Worm (Caenorhabditis elegans): ENCODE measurements around the gene glc-1.

The glc-1 gene

DNA sequence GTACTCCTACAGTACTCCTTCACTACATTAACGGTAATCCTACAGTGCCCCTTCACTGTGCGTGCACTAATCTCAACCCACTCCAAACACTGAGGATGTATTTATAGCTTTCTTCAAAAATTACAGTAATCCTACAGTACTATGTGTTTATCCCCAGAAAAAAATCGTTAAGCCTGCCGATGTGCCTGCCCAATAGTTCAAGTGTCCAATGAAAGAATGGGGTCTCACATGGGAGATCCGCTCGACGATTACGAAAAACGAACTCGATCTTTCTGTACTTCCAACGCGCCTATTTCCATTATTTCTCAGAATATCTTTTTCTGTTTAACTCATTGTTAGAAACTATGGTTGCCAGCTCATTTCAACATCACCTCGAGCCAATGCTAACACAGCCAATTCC lies 38.7 kb downstream of the glc-1 start, which contains the start of gene nhr-218:
TSS of gene nhr-218 (plus strand) at position 301 of the 400 bp plus-strand sequence.
- TF ChIP-seq egl-27 (tag; optimal IDR thresholded peaks at IDR 0.05) = no peak

ce11 chrV:16259684-16260083 lies 40.2 kb downstream of the glc-1 start, which contains the start of gene nhr-127:
Gene nhr-127 (plus strand): TSS chrV:16259984.
- TF ChIP-seq egl-13 (tag; optimal IDR thresholded peaks at IDR 0.05) (no peak), fos-1 (tag; optimal IDR thresholded peaks at IDR 0.05) (no peak), egl-27 (tag; optimal IDR thresholded peaks at IDR 0.05) (no peak), tlp-1 (tag; optimal IDR thresholded peaks at IDR 0.05) (no peak), ceh-88 (GFP tag; IDR thresholded peaks at IDR 0.05) (no peak), ztf-4 (tag; optimal IDR thresholded peaks at IDR 0.05) (no peak), nhr-85 (tag) (no peak), blmp-1 (tag; optimal IDR thresholded peaks at IDR 0.05) (no peak), ceh-90 (tag; optimal IDR thresholded peaks at IDR 0.05) (no peak), zip-4 (GFP tag; optimal IDR thresholded peaks at IDR 0.05) (no peak), pqm-1 (tag; optimal IDR thresholded peaks at IDR 0.05) (no peak), fkh-10 (GFP tag; optimal IDR thresholded peaks at IDR 0.05) (no peak), efl-3 (GFP tag; optimal IDR thresholded peaks at IDR 0.05) (no peak), dsc-1 (tag; optimal IDR thresholded peaks at IDR 0.05) (no peak), F16B12.6 (tag; optimal IDR thresholded peaks at IDR 0.05) (no peak), mep-1 (tag; optimal IDR thresholded peaks at IDR 0.05) (no peak), nhr-11 (tag; optimal IDR thresholded peaks at IDR 0.05) (no peak)

DNA sequence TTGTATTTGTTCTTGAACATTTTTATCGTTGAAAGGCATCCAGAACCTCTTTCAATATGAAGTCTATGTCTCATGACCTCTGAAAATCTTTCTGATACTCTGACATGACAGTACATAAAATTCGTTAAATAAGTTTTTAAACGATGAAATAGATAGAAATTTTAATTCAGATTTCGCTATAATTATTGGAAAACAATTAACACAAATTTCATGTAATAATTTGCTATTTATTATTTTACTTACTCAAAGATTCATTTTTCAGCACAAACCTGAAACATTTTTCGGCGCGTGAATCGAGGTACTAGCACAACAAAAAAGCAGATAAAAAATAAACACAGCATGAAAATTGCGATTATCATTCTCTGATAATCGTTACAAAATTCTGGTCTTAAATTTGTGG lies 47.1 kb downstream of the glc-1 start, which contains the start of gene T13F3.4:
TSS of gene T13F3.4 (minus strand) at position 101 of the 400 bp plus-strand sequence.
- TF ChIP-seq skn-1 (tag; optimal IDR thresholded peaks at IDR 0.05) = no peak
- TF ChIP-seq lsy-2 (tag; optimal IDR thresholded peaks at IDR 0.05) = no peak
- TF ChIP-seq rnt-1 (tag; optimal IDR thresholded peaks at IDR 0.05) = no peak
- TF ChIP-seq C16A3.4 (tag; optimal IDR thresholded peaks at IDR 0.05) = no peak
- no peak for TF ChIP-seq ama-1 (optimal IDR thresholded peaks at IDR 0.05)
- no peak for TF ChIP-seq ztf-4 (tag; optimal IDR thresholded peaks at IDR 0.05)
- no peak for TF ChIP-seq elt-2 (tag; optimal IDR thresholded peaks at IDR 0.05)
- TF ChIP-seq grh-1 (GFP tag; IDR thresholded peaks at IDR 0.05) = no peak
- TF ChIP-seq nhr-28 (tag; optimal IDR thresholded peaks at IDR 0.05) = no peak
- TF ChIP-seq nhr-237 (tag; optimal IDR thresholded peaks at IDR 0.05) = no peak
- no peak for TF ChIP-seq swsn-7 (tag; optimal IDR thresholded peaks at IDR 0.05)
- TF ChIP-seq unc-130 (tag; optimal IDR thresholded peaks at IDR 0.05) = no peak

DNA sequence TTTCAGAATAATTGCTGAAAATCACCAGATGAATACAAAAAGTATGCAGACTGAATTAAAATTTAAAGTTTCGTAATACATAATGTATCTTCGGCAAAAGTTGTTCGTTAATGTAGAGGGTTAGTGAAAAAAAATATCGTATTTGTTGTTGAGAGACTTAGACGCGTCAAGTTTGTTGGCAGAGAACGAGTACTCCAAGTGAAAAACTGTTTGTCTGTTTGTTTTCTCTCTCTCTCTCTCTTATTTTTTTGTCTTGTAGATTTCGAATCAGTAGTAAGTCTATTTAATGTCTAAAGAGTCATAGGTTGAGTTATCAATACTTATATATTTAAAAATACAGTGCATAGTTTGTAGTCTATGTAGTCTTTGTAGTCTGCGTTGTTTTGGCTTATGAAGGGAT lies 50.1 kb downstream of the glc-1 start, which contains the start of the genes fbxa-2 and T13F3.8:
TSS of gene fbxa-2 (minus strand) at position 101 of the 400 bp plus-strand sequence.
TSS of gene T13F3.8 (plus strand) at position 245 of the 400 bp plus-strand sequence.
- TF ChIP-seq ceh-90 (tag; optimal IDR thresholded peaks at IDR 0.05) (no peak), lsy-2 (tag; optimal IDR thresholded peaks at IDR 0.05) (no peak), ceh-8 (GFP tag; optimal IDR thresholded peaks at IDR 0.05) (no peak)

- TF ChIP-seq lin-14 (GFP tag; optimal IDR thresholded peaks at IDR 0.05) = no peak
- TF ChIP-seq pag-3 (tag; optimal IDR thresholded peaks at IDR 0.05; ENCODE audit: borderline replicate concordance, insufficient read depth) = no peak
- TF ChIP-seq nhr-84 (tag; optimal IDR thresholded peaks at IDR 0.05) = no peak
- TF ChIP-seq sup-37 (GFP tag; optimal IDR thresholded peaks at IDR 0.05) = no peak
- no peak for TF ChIP-seq nhr-11 (tag; optimal IDR thresholded peaks at IDR 0.05)
These were observed 51.7 kb downstream of the glc-1 start, which contains the start of gene T13F3.6 for ce11 chrV:16271121-16271520. Gene T13F3.6 (minus strand): TSS chrV:16271221.
